Worm (Caenorhabditis elegans) whole organism, L4 larva: ENCODE data around the gene T20D3.14.

Experiments used
- F44E2.7 ChIP-seq: fragments of 200-800 bp; sonication (Bioruptor generic); IDR thresholded peaks from 2 replicates; pipeline ENCODE4 v2.1.2; 2022; ENCODE audit warnings: missing genetic modification characterization, missing compliant biosample characterization
- Y5F2A.4 ChIP-seq: fragments of 200-800 bp; sonication (Bioruptor generic); optimal IDR thresholded peaks from 2 replicates; lab custom pipeline; 2018; ENCODE audit warnings: mild to moderate bottlenecking, missing genetic modification characterization, missing compliant biosample characterization
- ZK546.5 ChIP-seq, 2 experiments: sonication (generic microtip); optimal IDR thresholded peaks; 2 replicates each; lab custom pipeline; 2017; ENCODE audit warnings: missing biosample characterization in 2 of 2, missing genetic modification characterization in 2 of 2
- ama-1 ChIP-seq: fragments of 150-350 bp; optimal IDR thresholded peaks from 2 replicates; lab custom pipeline; 2014; ENCODE audit warnings: inconsistent platforms, mixed read lengths
- ceh-82 ChIP-seq: sonication (generic microtip); optimal IDR thresholded peaks from 2 replicates; lab custom pipeline; 2017; ENCODE audit warnings: missing biosample characterization, missing genetic modification characterization
- hmg-1.1 ChIP-seq: fragments of 200-800 bp; sonication (Bioruptor generic); IDR thresholded peaks from 2 replicates; pipeline ENCODE4 v1.3.6; 2022; ENCODE audit warnings: missing genetic modification reagents, missing genetic modification characterization, missing compliant biosample characterization
- lsy-2 ChIP-seq, 2 experiments: fragments of 150-350 bp in 1 of 2; sonication (generic microtip) in 1 of 2; optimal IDR thresholded peaks; 2 replicates each; lab custom pipeline; 2014 to 2017; ENCODE audit warnings: missing biosample characterization in 2 of 2, missing genetic modification characterization in 2 of 2
- mdl-1 ChIP-seq, 2 experiments: fragments of 150-350 bp in 1 of 2; sonication (generic microtip) in 1 of 2; optimal IDR thresholded peaks; 2 replicates each; lab custom pipeline; 2014 to 2017; ENCODE audit warnings: missing biosample characterization in 2 of 2, missing genetic modification characterization in 2 of 2
- snpc-4 ChIP-seq: fragments of 150-350 bp; optimal IDR thresholded peaks from 2 replicates; lab custom pipeline; 2014; ENCODE audit warnings: missing biosample characterization, missing genetic modification characterization
- tra-1 ChIP-seq: fragments of 200-800 bp; sonication (Bioruptor generic); IDR thresholded peaks from 2 replicates; pipeline ENCODE4 v1.3.6; 2022; ENCODE audit warnings: missing genetic modification reagents, missing genetic modification characterization, missing compliant biosample characterization
- unc-62 ChIP-seq, 3 experiments: fragments of 150-350 bp in 1 of 3; sonication (generic microtip); optimal IDR thresholded peaks in 2 of 3; peaks in 1 of 3; 1 replicate in 1 of 3; 2 replicates in 2 of 3; lab custom pipeline; 2014 to 2017; ENCODE audit warnings: missing biosample characterization in 3 of 3, missing genetic modification characterization in 3 of 3, missing genetic modification reagents in 3 of 3, missing genotype in 1 of 3
- vab-7 ChIP-seq: fragments of 200-800 bp; sonication (Bioruptor generic); IDR thresholded peaks from 2 replicates; pipeline ENCODE4 v1.3.6; 2022; ENCODE audit warnings: missing genetic modification reagents, missing genetic modification characterization, missing compliant biosample characterization

- TF ChIP-seq mdl-1 (tag; optimal IDR thresholded peaks at IDR 0.05; lab: Kevin White, UChicago), result no peak
- no peak for TF ChIP-seq Y5F2A.4
- no peak for TF ChIP-seq snpc-4 (tag; lab: Kevin White, UChicago)
- TF ChIP-seq unc-62 (GFP tag; optimal IDR thresholded peaks at IDR 0.05 in 1 of 2; lab: Kevin White, UChicago), result no peak
- TF ChIP-seq unc-62 (tag; optimal IDR thresholded peaks at IDR 0.05; lab: Kevin White, UChicago), result no peak
- no peak for TF ChIP-seq F44E2.7 (GFP tag; lab: Robert Waterston, UW)
- TF ChIP-seq lsy-2 (tag; optimal IDR thresholded peaks at IDR 0.05; lab: Kevin White, UChicago), result no peak
- no peak for TF ChIP-seq hmg-1.1 (GFP tag; lab: Robert Waterston, UW)
- TF ChIP-seq ama-1 (lab: Kevin White, UChicago), result no peak
- no peak for TF ChIP-seq ZK546.5 (tag; optimal IDR thresholded peaks at IDR 0.05; lab: Kevin White, UChicago)
- TF ChIP-seq vab-7 (GFP tag; lab: Robert Waterston, UW), result no peak
- TF ChIP-seq ceh-82, result no peak
- no peak for TF ChIP-seq tra-1
Observed at ce11 chrIV:9327706-9328105, 8.0 kb downstream of the T20D3.14 start, which contains the start of gene clec-183.
